Fruit fly (Drosophila melanogaster) whole organism, embryonic: ENCODE measurements around the gene Top3alpha.

Source experiments
- Aef1 ChIP-seq: fragments of 200-800 bp; sonication (Bioruptor generic); IDR thresholded peaks from 3 replicates; pipeline ENCODE4 v1.3.6; 2022; ENCODE audit warnings: missing biosample characterization, missing genetic modification characterization
- Bteb2 ChIP-seq: fragments of 200-800 bp; sonication (Bioruptor generic); optimal IDR thresholded peaks from 2 replicates; lab custom pipeline; 2016; ENCODE audit warnings: missing biosample characterization, missing genetic modification characterization
- CG10959 ChIP-seq: fragments of 200-800 bp; sonication (Bioruptor generic); IDR thresholded peaks from 2 replicates; pipeline ENCODE4 v1.3.6; 2022; ENCODE audit warnings: missing biosample characterization, missing genetic modification characterization
- CG11398 ChIP-seq: fragments of 200-800 bp; sonication (Bioruptor generic); optimal IDR thresholded peaks from 2 replicates; lab custom pipeline; 2016; ENCODE audit warnings: missing biosample characterization, missing genetic modification characterization
- CG12071 ChIP-seq: fragments of 200-800 bp; sonication (Bioruptor generic); optimal IDR thresholded peaks from 3 replicates; lab custom pipeline; 2018; ENCODE audit warnings: missing biosample characterization, mild to moderate bottlenecking, missing genetic modification characterization
- CG12942 ChIP-seq: fragments of 200-800 bp; sonication (Bioruptor generic); optimal IDR thresholded peaks from 3 replicates; lab custom pipeline; 2016; ENCODE audit warnings: missing biosample characterization, missing genetic modification characterization
- CG13287 ChIP-seq: fragments of 200-800 bp; sonication (Bioruptor generic); IDR thresholded peaks from 2 replicates; pipeline ENCODE4 v1.3.6; 2022; ENCODE audit warnings: missing biosample characterization, missing genetic modification characterization; ENCODE audit not compliant: partially characterized antibody
- CG13296 ChIP-seq: fragments of 200-800 bp; sonication (Bioruptor generic); optimal IDR thresholded peaks from 3 replicates; lab custom pipeline; 2018; ENCODE audit warnings: missing biosample characterization, mild to moderate bottlenecking, missing genetic modification characterization
- CG13624 ChIP-seq: fragments of 200-800 bp; sonication (Bioruptor generic); optimal IDR thresholded peaks from 2 replicates; lab custom pipeline; 2016; ENCODE audit warnings: missing biosample characterization, missing genetic modification characterization
- CG15514 ChIP-seq: fragments of 200-800 bp; sonication (Bioruptor generic); optimal IDR thresholded peaks from 3 replicates; lab custom pipeline; 2017; ENCODE audit warnings: missing biosample characterization, missing genetic modification characterization, mild to moderate bottlenecking, moderate library complexity, missing genetic modification reagents
- CG16863 ChIP-seq: fragments of 200-800 bp; sonication (Bioruptor generic); optimal IDR thresholded peaks from 3 replicates; lab custom pipeline; 2016; ENCODE audit warnings: missing biosample characterization, missing genetic modification characterization
- CG2116 ChIP-seq: fragments of 200-800 bp; sonication (Bioruptor generic); optimal IDR thresholded peaks from 3 replicates; lab custom pipeline; 2018; ENCODE audit warnings: missing biosample characterization, mild to moderate bottlenecking, missing genetic modification characterization
- CG2889 ChIP-seq: fragments of 200-800 bp; sonication (Bioruptor generic); IDR thresholded peaks from 3 replicates; pipeline ENCODE4 v1.3.6; 2022; ENCODE audit warnings: missing biosample characterization, missing genetic modification characterization
- CG3726 ChIP-seq: fragments of 200-800 bp; sonication (Bioruptor generic); IDR thresholded peaks from 3 replicates; pipeline ENCODE4, ENCODE4 v1.3.6; 2022; ENCODE audit warnings: missing biosample characterization, missing genetic modification characterization
- CG3838 ChIP-seq: fragments of 200-800 bp; sonication (Bioruptor generic); optimal IDR thresholded peaks from 3 replicates; lab custom pipeline; 2016; ENCODE audit warnings: missing biosample characterization, missing genetic modification characterization
- CG3995 ChIP-seq: fragments of 200-800 bp; sonication (Bioruptor generic); optimal IDR thresholded peaks from 3 replicates; lab custom pipeline; 2016; ENCODE audit warnings: missing biosample characterization, missing genetic modification characterization
- CG4404 ChIP-seq: fragments of 200-800 bp; sonication (Bioruptor generic); IDR thresholded peaks from 2 replicates; pipeline ENCODE4 v1.3.6; 2022; ENCODE audit warnings: missing biosample characterization, missing genetic modification characterization
- CG6254 ChIP-seq: fragments of 200-800 bp; sonication (Bioruptor generic); optimal IDR thresholded peaks from 3 replicates; lab custom pipeline; 2017; ENCODE audit warnings: mild to moderate bottlenecking, missing biosample characterization, missing genetic modification reagents, missing genetic modification characterization
- CG7745 ChIP-seq: fragments of 200-800 bp; sonication (Bioruptor generic); optimal IDR thresholded peaks from 2 replicates; lab custom pipeline; 2018; ENCODE audit warnings: missing biosample characterization, mild to moderate bottlenecking, missing genetic modification characterization, moderate library complexity
- CG7987 ChIP-seq: fragments of 200-800 bp; sonication (Bioruptor generic); optimal IDR thresholded peaks from 2 replicates; lab custom pipeline; 2018; ENCODE audit warnings: missing biosample characterization, mild to moderate bottlenecking, missing genetic modification characterization, moderate library complexity
- CG8478 ChIP-seq: fragments of >200 bp; optimal IDR thresholded peaks from 2 replicates; lab custom pipeline; 2018
- CG8765 ChIP-seq: fragments of 200-800 bp; sonication (Bioruptor generic); IDR thresholded peaks from 2 replicates; pipeline ENCODE4 v1.3.6; 2022; ENCODE audit warnings: missing biosample characterization, missing genetic modification characterization
- Dip3 ChIP-seq: fragments of 200-800 bp; sonication (Bioruptor generic); optimal IDR thresholded peaks from 3 replicates; lab custom pipeline; 2016; ENCODE audit warnings: missing biosample characterization, missing genetic modification characterization
- Hand ChIP-seq: fragments of 200-800 bp; sonication (Bioruptor generic); optimal IDR thresholded peaks from 2 replicates; lab custom pipeline; 2017; ENCODE audit warnings: mild to moderate bottlenecking, missing biosample characterization, missing genetic modification reagents, missing genetic modification characterization
- Lpt ChIP-seq: fragments of >200 bp; optimal IDR thresholded peaks from 2 replicates; lab custom pipeline; 2018; ENCODE audit warnings: missing biosample characterization, missing genetic modification characterization
- NFAT ChIP-seq: fragments of 200-800 bp; sonication (Bioruptor generic); IDR thresholded peaks from 2 replicates; pipeline ENCODE4 v1.3.6; 2022; ENCODE audit warnings: missing biosample characterization, missing genetic modification characterization
- Pdp1 ChIP-seq, 2 experiments: fragments of 200-800 bp; sonication (Bioruptor generic); optimal IDR thresholded peaks; 3 replicates each; lab custom pipeline; 2016; ENCODE audit warnings: missing biosample characterization in 2 of 2, missing genetic modification characterization in 2 of 2, mild to moderate bottlenecking in 1 of 2, moderate library complexity in 1 of 2
- Rx ChIP-seq: fragments of 200-800 bp; sonication (Bioruptor generic); IDR thresholded peaks from 2 replicates; pipeline ENCODE4 v1.3.6; 2022; ENCODE audit warnings: missing biosample characterization, missing genetic modification characterization
- Spps ChIP-seq: fragments of 200-800 bp; sonication (Bioruptor generic); optimal IDR thresholded peaks from 2 replicates; lab custom pipeline; 2018; ENCODE audit warnings: missing biosample characterization, mild to moderate bottlenecking, missing genetic modification characterization
- Sry-δ ChIP-seq: fragments of 200-800 bp; sonication (Bioruptor generic); optimal IDR thresholded peaks from 2 replicates; lab custom pipeline; 2016; ENCODE audit warnings: missing biosample characterization, missing genetic modification characterization
- bcd ChIP-seq: fragments of 200-800 bp; sonication (Bioruptor generic); optimal IDR thresholded peaks from 2 replicates; lab custom pipeline; 2017; ENCODE audit warnings: missing biosample characterization, mild to moderate bottlenecking, missing genetic modification characterization
- chn ChIP-seq: fragments of 200-800 bp; sonication (Bioruptor generic); optimal IDR thresholded peaks from 2 replicates; lab custom pipeline; 2016; ENCODE audit warnings: missing biosample characterization, missing genetic modification characterization
- crp ChIP-seq, 2 experiments: fragments of 200-800 bp; sonication (Bioruptor generic); optimal IDR thresholded peaks; 2 replicates in 1 of 2; 3 replicates in 1 of 2; lab custom pipeline; 2017; ENCODE audit warnings: missing biosample characterization in 2 of 2, missing genetic modification characterization in 2 of 2, mild to moderate bottlenecking in 1 of 2, moderate library complexity in 1 of 2
- eve ChIP-seq, 2 experiments: fragments of >200 bp; optimal IDR thresholded peaks; 2 replicates each; lab custom pipeline; 2017; ENCODE audit warnings: missing biosample characterization in 2 of 2, missing genetic modification characterization in 2 of 2
- fd3F ChIP-seq: fragments of 200-800 bp; sonication (Bioruptor generic); optimal IDR thresholded peaks from 2 replicates; lab custom pipeline; 2018; ENCODE audit warnings: missing biosample characterization, mild to moderate bottlenecking, missing genetic modification characterization, moderate library complexity
- grau ChIP-seq: fragments of 200-800 bp; optimal IDR thresholded peaks from 3 replicates; lab custom pipeline; 2019; ENCODE audit warnings: missing biosample characterization, mild to moderate bottlenecking, missing genetic modification characterization, moderate library complexity
- gro ChIP-seq: fragments of 200-800 bp; sonication (Bioruptor generic); optimal IDR thresholded peaks from 2 replicates; lab custom pipeline; 2016; ENCODE audit warnings: missing biosample characterization, missing genetic modification characterization
- hbn ChIP-seq: fragments of 200-800 bp; sonication (Bioruptor generic); IDR thresholded peaks from 2 replicates; pipeline ENCODE4 v1.3.6; 2022; ENCODE audit warnings: missing biosample characterization, missing genetic modification characterization; ENCODE audit not compliant: partially characterized antibody
- insv ChIP-seq, 2 experiments: fragments of 200-800 bp; sonication (Bioruptor generic); optimal IDR thresholded peaks; 3 replicates each; lab custom pipeline; 2016 to 2018; ENCODE audit warnings: missing biosample characterization in 2 of 2, missing genetic modification characterization in 2 of 2
- lmd ChIP-seq: fragments of 200-800 bp; sonication (Bioruptor generic); IDR thresholded peaks from 2 replicates; pipeline ENCODE4 v1.3.6; 2022; ENCODE audit warnings: missing biosample characterization, missing genetic modification characterization
- lola ChIP-seq, 3 experiments: fragments of >200 bp in 2 of 3; fragments of 200-800 bp in 1 of 3; sonication (Bioruptor generic) in 1 of 3; optimal IDR thresholded peaks; 2 replicates each; lab custom pipeline; 2017 to 2019; ENCODE audit warnings: missing biosample characterization in 3 of 3, missing genetic modification characterization in 3 of 3, mild to moderate bottlenecking in 1 of 3, moderate library complexity in 1 of 3
- onecut ChIP-seq: fragments of 200-800 bp; sonication (Bioruptor generic); IDR thresholded peaks from 2 replicates; pipeline ENCODE4 v1.3.6; 2022; ENCODE audit warnings: missing biosample characterization, missing genetic modification characterization
- pum ChIP-seq: fragments of 200-800 bp; sonication (Bioruptor generic); optimal IDR thresholded peaks from 2 replicates; lab custom pipeline; 2016; ENCODE audit warnings: missing biosample characterization, missing genetic modification characterization
- pzg ChIP-seq: fragments of 200-800 bp; sonication (Bioruptor generic); optimal IDR thresholded peaks from 3 replicates; lab custom pipeline; 2018; ENCODE audit warnings: missing biosample characterization, mild to moderate bottlenecking, missing genetic modification characterization, moderate library complexity
- salm ChIP-seq: fragments of 200-800 bp; sonication (Bioruptor generic); optimal IDR thresholded peaks from 2 replicates; lab custom pipeline; 2018; ENCODE audit warnings: missing biosample characterization, mild to moderate bottlenecking, missing genetic modification characterization
- sd ChIP-seq: fragments of 200-800 bp; sonication (Bioruptor generic); optimal IDR thresholded peaks from 3 replicates; lab custom pipeline; 2018; ENCODE audit warnings: missing biosample characterization, mild to moderate bottlenecking, missing genetic modification characterization, moderate library complexity
- sens ChIP-seq: fragments of 200-800 bp; sonication (Bioruptor generic); peaks from one replicate; lab custom pipeline; 2016; ENCODE audit warnings: missing biosample characterization, missing genetic modification characterization
- so ChIP-seq: fragments of 200-800 bp; sonication (Bioruptor generic); IDR thresholded peaks from 3 replicates; pipeline ENCODE4 v1.3.6; 2022; ENCODE audit warnings: missing biosample characterization, missing genetic modification characterization
- sob ChIP-seq: fragments of 200-800 bp; sonication (Bioruptor generic); IDR thresholded peaks from 2 replicates; pipeline ENCODE4 v1.3.6; 2022; ENCODE audit warnings: missing biosample characterization, missing genetic modification characterization
- sug ChIP-seq: fragments of 200-800 bp; optimal IDR thresholded peaks from 2 replicates; lab custom pipeline; 2019; ENCODE audit warnings: missing biosample characterization, mild to moderate bottlenecking, missing genetic modification characterization, moderate library complexity
- z ChIP-seq: fragments of 200-800 bp; sonication (Bioruptor generic); IDR thresholded peaks from 3 replicates; pipeline ENCODE4 v1.3.6; 2022; ENCODE audit warnings: missing biosample characterization, missing genetic modification characterization

The Top3alpha gene

DNA sequence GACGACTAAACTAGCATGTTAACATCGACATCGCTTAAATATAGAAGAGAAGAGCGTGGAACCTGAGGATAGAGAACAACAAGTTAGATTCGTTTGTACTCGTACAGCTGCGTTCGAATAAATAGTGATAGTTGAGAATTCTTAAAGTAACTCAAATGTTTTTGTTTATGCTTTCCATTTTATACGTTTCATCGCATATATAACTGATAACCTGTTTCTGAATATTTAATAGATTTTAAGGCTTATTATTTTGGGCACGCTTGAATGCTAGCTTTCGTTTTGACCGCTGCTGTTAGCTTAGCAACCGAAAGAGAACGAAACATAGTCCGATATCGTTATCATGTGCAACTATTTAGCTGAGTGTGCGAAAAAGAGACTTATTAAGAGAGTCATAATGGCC is 30.3 kb downstream of the Top3alpha start (continued):
- TF ChIP-seq gro (GFP tag; lab: Kevin White, UChicago), result peak; percentile 98
- TF ChIP-seq pzg (GFP tag; lab: Kevin White, UChicago), result peak; percentile 33
- no peak for TF ChIP-seq eve (GFP tag; optimal IDR thresholded peaks at IDR 0.05; lab: Kevin White, UChicago)
- TF ChIP-seq salm (tag; lab: Kevin White, UChicago), result peak; percentile 89
- peak; percentile 97 for TF ChIP-seq Bteb2 (GFP tag; lab: Kevin White, UChicago)
- TF ChIP-seq CG8765, result peak; percentile 85; the same call in 1 of the 2 replicates
- TF ChIP-seq hbn (GFP tag; lab: Robert Waterston, UW), result no peak
- peak; percentile 97 for TF ChIP-seq NFAT (GFP tag; lab: Robert Waterston, UW)
- TF ChIP-seq CG13287 (GFP tag; lab: Robert Waterston, UW), result peak; percentile 58; the same call in 1 of the 2 replicates
- TF ChIP-seq CG16863 (GFP tag; lab: Kevin White, UChicago), result peak; percentile 89
- TF ChIP-seq lmd, result peak; percentile 96
- peak; percentile 88 for TF ChIP-seq Rx (GFP tag; lab: Robert Waterston, UW)
- TF ChIP-seq bcd (GFP tag; lab: Kevin White, UChicago), result peak; percentile 94
- peak; percentile 84 for TF ChIP-seq CG4404 (GFP tag; lab: Robert Waterston, UW)
- TF ChIP-seq Sry-δ, result peak; percentile 62
- peak; percentile 96 for TF ChIP-seq Aef1
- TF ChIP-seq z (GFP tag; lab: Robert Waterston, UW), result peak; percentile 32; the same call in 1 of the 3 replicates
- TF ChIP-seq grau, result peak; percentile 96
- peak in 1 of 3 experiments; percentile 53 for TF ChIP-seq lola (GFP tag; optimal IDR thresholded peaks at IDR 0.05; lab: Kevin White, UChicago)
- TF ChIP-seq sug, result peak; percentile 95
- peak; percentile 72 for TF ChIP-seq pum
- TF ChIP-seq insv (GFP tag; optimal IDR thresholded peaks at IDR 0.05; lab: Kevin White, UChicago), result peak; percentile 11 to 38
- peak; percentile 88 for TF ChIP-seq CG11398
- TF ChIP-seq sens, result peak; percentile 98
- TF ChIP-seq CG3995 (GFP tag; lab: Kevin White, UChicago), result peak; percentile 84
- TF ChIP-seq CG3838 (GFP tag; lab: Kevin White, UChicago), result peak; percentile 79
- peak; percentile 55 for TF ChIP-seq Spps (tag; lab: Kevin White, UChicago)
- TF ChIP-seq Lpt, result no peak
- peak; percentile 90 for TF ChIP-seq CG3726 (GFP tag; lab: Robert Waterston, UW)
- TF ChIP-seq Hand (GFP tag; lab: Kevin White, UChicago), result peak; percentile 96
- TF ChIP-seq chn (GFP tag; lab: Kevin White, UChicago), result peak; percentile 89
- TF ChIP-seq CG7987, result peak; percentile 91
- TF ChIP-seq CG2116 (GFP tag; lab: Kevin White, UChicago), result peak; percentile 70
- TF ChIP-seq Pdp1 (GFP tag; optimal IDR thresholded peaks at IDR 0.05; lab: Kevin White, UChicago), result peak; percentile 91 to 93
- TF ChIP-seq CG10959 (GFP tag; lab: Robert Waterston, UW), result peak; percentile 72
- peak; percentile 94 for TF ChIP-seq CG2889 (GFP tag; lab: Robert Waterston, UW)
- peak; percentile 94 for TF ChIP-seq CG15514 (GFP tag; lab: Kevin White, UChicago)
- peak; percentile 54 for TF ChIP-seq CG6254 (GFP tag; lab: Kevin White, UChicago)
- TF ChIP-seq CG7745, result no peak
- peak; percentile 96 for TF ChIP-seq CG12071 (GFP tag; lab: Kevin White, UChicago)
- peak; percentile 98 for TF ChIP-seq sob (GFP tag; lab: Robert Waterston, UW)
- peak; percentile 97 for TF ChIP-seq fd3F (GFP tag; lab: Kevin White, UChicago)
- TF ChIP-seq CG13296 (GFP tag; lab: Kevin White, UChicago), result peak; percentile 98
- peak; percentile 95 for TF ChIP-seq so (GFP tag; lab: Robert Waterston, UW)
- peak; percentile 85 for TF ChIP-seq CG12942 (GFP tag; lab: Kevin White, UChicago)
- peak; percentile 98 for TF ChIP-seq CG13624
- peak in 1 of 2 experiments; percentile 54 for TF ChIP-seq crp (GFP tag; optimal IDR thresholded peaks at IDR 0.05; lab: Kevin White, UChicago)
- peak; percentile 80 for TF ChIP-seq onecut
- no peak for TF ChIP-seq CG8478
- peak; percentile 94 for TF ChIP-seq sd (tag; lab: Kevin White, UChicago)
- TF ChIP-seq Dip3 (GFP tag; lab: Kevin White, UChicago), result peak; percentile 98
